Fruit fly (Drosophila melanogaster) whole organism, embryonic: ENCODE data around the gene Nf-YA.
A peak's percentile ranks its signal among the peaks of the same experiment; 100 is the strongest.

ENCODE experiments used
- CG10321 ChIP-seq: fragments of 200-800 bp; sonication (Bioruptor generic); IDR thresholded peaks from 2 replicates; pipeline ENCODE4 v1.3.6; 2022; ENCODE audit warnings: missing biosample characterization, missing genetic modification characterization
- CG11456 ChIP-seq: fragments of 200-800 bp; sonication (Bioruptor generic); IDR thresholded peaks from 3 replicates; pipeline ENCODE4 v1.3.6; 2022; ENCODE audit warnings: missing biosample characterization, missing genetic modification characterization
- CG11723 ChIP-seq: fragments of 200-800 bp; sonication (Bioruptor generic); optimal IDR thresholded peaks from 2 replicates; lab custom pipeline; 2017; ENCODE audit warnings: missing biosample characterization, mild to moderate bottlenecking, missing genetic modification characterization
- CG16813 ChIP-seq: fragments of 200-800 bp; sonication (Bioruptor generic); IDR thresholded peaks from 3 replicates; pipeline ENCODE4 v1.3.6; 2022; ENCODE audit warnings: missing biosample characterization, missing genetic modification characterization; ENCODE audit not compliant: partially characterized antibody
- CG2116 ChIP-seq: fragments of 200-800 bp; sonication (Bioruptor generic); optimal IDR thresholded peaks from 3 replicates; lab custom pipeline; 2018; ENCODE audit warnings: missing biosample characterization, mild to moderate bottlenecking, missing genetic modification characterization
- CG2120 ChIP-seq: fragments of 200-800 bp; sonication (Bioruptor generic); optimal IDR thresholded peaks from 3 replicates; lab custom pipeline; 2016; ENCODE audit warnings: missing biosample characterization, missing genetic modification characterization
- CG2129 ChIP-seq: fragments of 200-800 bp; sonication (Bioruptor generic); IDR thresholded peaks from 2 replicates; pipeline ENCODE4 v1.3.6; 2022; ENCODE audit warnings: missing biosample characterization, missing genetic modification characterization; ENCODE audit not compliant: partially characterized antibody
- CG33213 ChIP-seq: fragments of 200-800 bp; sonication (Bioruptor generic); optimal IDR thresholded peaks from 3 replicates; lab custom pipeline; 2016; ENCODE audit warnings: missing biosample characterization, missing genetic modification characterization
- CG34224 ChIP-seq: fragments of 200-800 bp; sonication (Bioruptor generic); IDR thresholded peaks from 3 replicates; pipeline ENCODE4 v1.3.6; 2022; ENCODE audit warnings: missing biosample characterization, missing genetic modification characterization; ENCODE audit not compliant: partially characterized antibody
- CG4282 ChIP-seq: fragments of 200-800 bp; sonication (Bioruptor generic); optimal IDR thresholded peaks from 2 replicates; lab custom pipeline; 2016; ENCODE audit warnings: missing biosample characterization, missing genetic modification characterization
- CG4424 ChIP-seq: fragments of 200-800 bp; sonication (Bioruptor generic); optimal IDR thresholded peaks from 3 replicates; lab custom pipeline; 2016; ENCODE audit warnings: missing biosample characterization, missing genetic modification characterization
- CG4707 ChIP-seq: fragments of 200-800 bp; sonication (Bioruptor generic); optimal IDR thresholded peaks from 2 replicates; lab custom pipeline; 2018; ENCODE audit warnings: missing biosample characterization, mild to moderate bottlenecking, missing genetic modification characterization, moderate library complexity
- CG6765 ChIP-seq: fragments of 200-800 bp; sonication (Bioruptor generic); optimal IDR thresholded peaks from 3 replicates; lab custom pipeline; 2017; ENCODE audit warnings: missing biosample characterization, mild to moderate bottlenecking, missing genetic modification characterization
- CG6791 ChIP-seq: fragments of 200-800 bp; sonication (Bioruptor generic); IDR thresholded peaks from 3 replicates; pipeline ENCODE4 v1.3.6; 2022; ENCODE audit warnings: missing biosample characterization, missing genetic modification characterization; ENCODE audit not compliant: partially characterized antibody
- CG7987 ChIP-seq: fragments of 200-800 bp; sonication (Bioruptor generic); optimal IDR thresholded peaks from 2 replicates; lab custom pipeline; 2018; ENCODE audit warnings: missing biosample characterization, mild to moderate bottlenecking, missing genetic modification characterization, moderate library complexity
- CG9876 ChIP-seq: fragments of 200-800 bp; sonication (Bioruptor generic); optimal IDR thresholded peaks from 2 replicates; lab custom pipeline; 2016; ENCODE audit warnings: missing biosample characterization, missing genetic modification characterization
- Camta ChIP-seq: fragments of 200-800 bp; sonication (Bioruptor generic); optimal IDR thresholded peaks from 2 replicates; lab custom pipeline; 2016; ENCODE audit warnings: missing biosample characterization, missing genetic modification characterization
- Dbx ChIP-seq: fragments of 200-800 bp; sonication (Bioruptor generic); IDR thresholded peaks from 3 replicates; pipeline ENCODE4 v1.3.6; 2022; ENCODE audit warnings: missing biosample characterization, missing genetic modification characterization
- Dek ChIP-seq: fragments of 200-800 bp; sonication (Bioruptor generic); optimal IDR thresholded peaks from 3 replicates; lab custom pipeline; 2019; ENCODE audit warnings: missing biosample characterization, mild to moderate bottlenecking, missing genetic modification characterization, moderate library complexity
- Dll ChIP-seq: fragments of 200-800 bp; sonication (Bioruptor generic); IDR thresholded peaks from 4 replicates; pipeline ENCODE4 v1.3.6; 2022; ENCODE audit warnings: missing biosample characterization, missing genetic modification characterization; ENCODE audit not compliant: partially characterized antibody
- E2f1 ChIP-seq: fragments of 200-800 bp; sonication (Bioruptor generic); IDR thresholded peaks from 2 replicates; pipeline ENCODE4 v1.3.6; 2022; ENCODE audit warnings: missing biosample characterization, missing genetic modification characterization
- E2f2 ChIP-seq: fragments of 200-800 bp; sonication (Bioruptor generic); IDR thresholded peaks from 2 replicates; pipeline ENCODE4 v1.3.6; 2022; ENCODE audit warnings: missing biosample characterization, missing genetic modification characterization
- HmgZ ChIP-seq: fragments of 200-800 bp; sonication (Bioruptor generic); optimal IDR thresholded peaks from 2 replicates; lab custom pipeline; 2018; ENCODE audit warnings: missing biosample characterization, mild to moderate bottlenecking, missing genetic modification characterization
- Hmr ChIP-seq: fragments of 200-800 bp; sonication (Bioruptor generic); optimal IDR thresholded peaks from 3 replicates; lab custom pipeline; 2017; ENCODE audit warnings: mild to moderate bottlenecking, missing biosample characterization, missing genetic modification reagents, missing genetic modification characterization
- Lhr ChIP-seq: fragments of 200-800 bp; sonication (Bioruptor generic); optimal IDR thresholded peaks from 3 replicates; lab custom pipeline; 2017; ENCODE audit warnings: mild to moderate bottlenecking, missing biosample characterization, missing genetic modification reagents, missing genetic modification characterization
- Mes4 ChIP-seq: fragments of 200-800 bp; sonication (Bioruptor generic); optimal IDR thresholded peaks from 2 replicates; lab custom pipeline; 2016; ENCODE audit warnings: missing biosample characterization, missing genetic modification characterization
- Myb ChIP-seq: fragments of 200-800 bp; sonication (Bioruptor generic); optimal IDR thresholded peaks from 2 replicates; lab custom pipeline; 2016; ENCODE audit warnings: missing biosample characterization, missing genetic modification characterization
- NC2β ChIP-seq: fragments of 200-800 bp; sonication (Bioruptor generic); optimal IDR thresholded peaks from 2 replicates; lab custom pipeline; 2016; ENCODE audit warnings: missing biosample characterization, missing genetic modification characterization
- Opbp ChIP-seq: fragments of 200-800 bp; sonication (Bioruptor generic); IDR thresholded peaks from 3 replicates; pipeline ENCODE4 v1.3.6; 2022; ENCODE audit warnings: missing biosample characterization, missing genetic modification characterization; ENCODE audit not compliant: partially characterized antibody
- Poxn ChIP-seq: fragments of 200-800 bp; sonication (Bioruptor generic); IDR thresholded peaks from 2 replicates; pipeline ENCODE4 v1.3.6; 2022; ENCODE audit warnings: missing biosample characterization, missing genetic modification characterization
- Usf ChIP-seq: fragments of 200-800 bp; sonication (Bioruptor generic); optimal IDR thresholded peaks from 2 replicates; lab custom pipeline; 2017; ENCODE audit warnings: missing genotype, missing biosample characterization, missing genetic modification characterization
- Xrp1 ChIP-seq: fragments of 200-800 bp; sonication (Bioruptor generic); IDR thresholded peaks from 2 replicates; pipeline ENCODE4 v1.3.6; 2022; ENCODE audit warnings: missing biosample characterization, missing genetic modification characterization
- cg ChIP-seq: fragments of 200-800 bp; sonication (Bioruptor generic); optimal IDR thresholded peaks from 3 replicates; lab custom pipeline; 2019; ENCODE audit warnings: missing biosample characterization, mild to moderate bottlenecking, missing genetic modification characterization, moderate library complexity
- corto ChIP-seq: fragments of 200-800 bp; sonication (Bioruptor generic); optimal IDR thresholded peaks from 2 replicates; lab custom pipeline; 2016; ENCODE audit warnings: missing biosample characterization, mild to moderate bottlenecking, missing genetic modification characterization, moderate library complexity
- crp ChIP-seq, 2 experiments: fragments of 200-800 bp; sonication (Bioruptor generic); optimal IDR thresholded peaks; 2 replicates in 1 of 2; 3 replicates in 1 of 2; lab custom pipeline; 2017; ENCODE audit warnings: missing biosample characterization in 2 of 2, missing genetic modification characterization in 2 of 2, mild to moderate bottlenecking in 1 of 2, moderate library complexity in 1 of 2
- gsb-n ChIP-seq: fragments of 200-800 bp; sonication (Bioruptor generic); optimal IDR thresholded peaks from 3 replicates; lab custom pipeline; 2018; ENCODE audit warnings: missing biosample characterization, mild to moderate bottlenecking, missing genetic modification characterization
- hkb ChIP-seq, 2 experiments: fragments of 200-800 bp in 1 of 2; fragments of >200 bp in 1 of 2; sonication (Bioruptor generic) in 1 of 2; IDR thresholded peaks in 1 of 2; optimal IDR thresholded peaks in 1 of 2; 2 replicates each; pipeline versions ENCODE4 v1.3.6 to Lab custom; 2017 to 2022; ENCODE audit warnings: missing biosample characterization in 1 of 2, missing genetic modification characterization in 1 of 2
- inv ChIP-seq: fragments of 200-800 bp; sonication (Bioruptor generic); IDR thresholded peaks from 2 replicates; pipeline ENCODE4 v1.3.6; 2022; ENCODE audit warnings: missing biosample characterization, missing genetic modification characterization; ENCODE audit not compliant: partially characterized antibody
- mld ChIP-seq: fragments of 200-800 bp; sonication (Bioruptor generic); IDR thresholded peaks from 3 replicates; pipeline ENCODE4 v1.3.6; 2022; ENCODE audit warnings: missing biosample characterization, missing genetic modification characterization; ENCODE audit not compliant: partially characterized antibody
- nmo ChIP-seq: fragments of 200-800 bp; sonication (Bioruptor generic); optimal IDR thresholded peaks from 2 replicates; lab custom pipeline; 2018; ENCODE audit warnings: missing biosample characterization, mild to moderate bottlenecking, missing genetic modification characterization, moderate library complexity
- otp ChIP-seq: fragments of 200-800 bp; sonication (Bioruptor generic); IDR thresholded peaks from 3 replicates; pipeline ENCODE4, ENCODE4 v1.3.6; 2022; ENCODE audit warnings: missing biosample characterization, missing genetic modification characterization
- pnt ChIP-seq: fragments of 200-800 bp; sonication (Bioruptor generic); optimal IDR thresholded peaks from 3 replicates; lab custom pipeline; 2016; ENCODE audit warnings: missing biosample characterization, missing genetic modification characterization
- row ChIP-seq: fragments of 200-800 bp; sonication (Bioruptor generic); IDR thresholded peaks from 3 replicates; pipeline ENCODE4 v1.3.6; 2022; ENCODE audit warnings: missing biosample characterization, missing genetic modification characterization
- sens ChIP-seq: fragments of 200-800 bp; sonication (Bioruptor generic); peaks from one replicate; lab custom pipeline; 2016; ENCODE audit warnings: missing biosample characterization, missing genetic modification characterization
- so ChIP-seq: fragments of 200-800 bp; sonication (Bioruptor generic); IDR thresholded peaks from 3 replicates; pipeline ENCODE4 v1.3.6; 2022; ENCODE audit warnings: missing biosample characterization, missing genetic modification characterization
- sug ChIP-seq: fragments of 200-800 bp; optimal IDR thresholded peaks from 2 replicates; lab custom pipeline; 2019; ENCODE audit warnings: missing biosample characterization, mild to moderate bottlenecking, missing genetic modification characterization, moderate library complexity
- vvl ChIP-seq: fragments of 200-800 bp; sonication (Bioruptor generic); IDR thresholded peaks from 2 replicates; pipeline ENCODE4 v1.3.6; 2022; ENCODE audit warnings: missing biosample characterization, missing genetic modification characterization

Gene Nf-YA

dm6 chr3L:9399013-9399750 is 42.9 kb downstream of the Nf-YA start, which contains the start of gene CG4080 (continued):
- TF ChIP-seq mld (GFP tag; lab: Robert Waterston, UW) = 0 out of 3 replicates have a peak, but pooled peaks have one; percentile 33
- TF ChIP-seq nmo = peak; percentile 66
- TF ChIP-seq CG4707 = no peak
- peak; percentile 89 for TF ChIP-seq CG2116 (GFP tag; lab: Kevin White, UChicago)
- peak; percentile 29; the same call in 1 of the 2 replicates for TF ChIP-seq E2f2 (GFP tag; lab: Robert Waterston, UW)
- no peak for TF ChIP-seq CG11723
- TF ChIP-seq Myb (GFP tag; lab: Kevin White, UChicago) = peak; percentile 63
- no peak for TF ChIP-seq CG10321 (GFP tag; lab: Robert Waterston, UW)
- TF ChIP-seq vvl (GFP tag; lab: Robert Waterston, UW) = peak; percentile 72
- peak; percentile 32 for TF ChIP-seq corto (GFP tag; lab: Kevin White, UChicago)
- TF ChIP-seq Dll (GFP tag; lab: Robert Waterston, UW) = peak; percentile 89
- TF ChIP-seq crp (GFP tag; optimal IDR thresholded peaks at IDR 0.05; lab: Kevin White, UChicago) = peak in 1 of 2 experiments; percentile 4
- TF ChIP-seq gsb-n = peak; percentile 40
- 0 out of 3 replicates have a peak, but pooled peaks have one; percentile 45 for TF ChIP-seq so (GFP tag; lab: Robert Waterston, UW)
- no peak for TF ChIP-seq CG9876 (GFP tag; lab: Kevin White, UChicago)
- peak; percentile 27; the same call in 1 of the 3 replicates for TF ChIP-seq otp (GFP tag; lab: Robert Waterston, UW)
- TF ChIP-seq CG11456 (GFP tag; lab: Robert Waterston, UW) = no peak
- peak; percentile 70 for TF ChIP-seq row (GFP tag; lab: Robert Waterston, UW)
- peak; percentile 65; the same call in 1 of the 3 replicates for TF ChIP-seq CG6791 (GFP tag; lab: Robert Waterston, UW)
- TF ChIP-seq Dbx (GFP tag; lab: Robert Waterston, UW) = peak; percentile 29; the same call in 1 of the 3 replicates
- TF ChIP-seq sens (GFP tag; lab: Kevin White, UChicago) = peak; percentile 88
- TF ChIP-seq CG2129 = peak; percentile 62; the same call in 1 of the 2 replicates
- peak; percentile 25 for TF ChIP-seq CG33213 (GFP tag; lab: Kevin White, UChicago)
- TF ChIP-seq CG34224 = peak; percentile 69
- peak; percentile 6 for TF ChIP-seq hkb (optimal IDR thresholded peaks at IDR 0.05; lab: Kevin White, UChicago)
- 0 out of 2 replicates have a peak, but pooled peaks have one; percentile 19 for TF ChIP-seq hkb (GFP tag; IDR thresholded peaks at IDR 0.05; lab: Robert Waterston, UW)
- TF ChIP-seq E2f1 (GFP tag; lab: Robert Waterston, UW) = peak; percentile 25; the same call in 1 of the 2 replicates
- peak; percentile 65; the same call in 1 of the 3 replicates for TF ChIP-seq Opbp
- peak; percentile 80 for TF ChIP-seq cg
- TF ChIP-seq CG7987 (GFP tag; lab: Kevin White, UChicago) = peak; percentile 25
- TF ChIP-seq Poxn (GFP tag; lab: Robert Waterston, UW) = no peak
- TF ChIP-seq CG4282 = no peak
- TF ChIP-seq Mes4 (GFP tag; lab: Kevin White, UChicago) = peak; percentile 19
- TF ChIP-seq CG16813 (GFP tag; lab: Robert Waterston, UW) = peak; percentile 77
- no peak; the same call in 1 of the 2 replicates for TF ChIP-seq Xrp1 (GFP tag; lab: Robert Waterston, UW)
- peak; percentile 9 for TF ChIP-seq pnt (GFP tag; lab: Kevin White, UChicago)
- peak; percentile 16 for TF ChIP-seq Camta (GFP tag; lab: Kevin White, UChicago)
- peak; percentile 42 for TF ChIP-seq Hmr (GFP tag; lab: Kevin White, UChicago)
- TF ChIP-seq inv (GFP tag; lab: Robert Waterston, UW) = peak; percentile 73
- no peak for TF ChIP-seq Usf (GFP tag; lab: Kevin White, UChicago)
- TF ChIP-seq CG6765 (GFP tag; lab: Kevin White, UChicago) = peak; percentile 54
- peak; percentile 5 for TF ChIP-seq NC2β
- TF ChIP-seq sug (tag; lab: Kevin White, UChicago) = peak; percentile 22
- TF ChIP-seq Lhr (GFP tag; lab: Kevin White, UChicago) = peak; percentile 81
- TF ChIP-seq CG4424 (GFP tag; lab: Kevin White, UChicago) = peak; percentile 8
- peak; percentile 17 for TF ChIP-seq Dek
- peak; percentile 56 for TF ChIP-seq CG2120 (GFP tag; lab: Kevin White, UChicago)
- TF ChIP-seq HmgZ (tag; lab: Kevin White, UChicago) = peak; percentile 63
